Worm (Caenorhabditis elegans) whole organism, early embryonic: ENCODE measurements around the gene F55B11.3.

Experiments used
- B0310.2 ChIP-seq: sonication (generic microtip); optimal IDR thresholded peaks from 2 replicates; lab custom pipeline; 2016; ENCODE audit warnings: mild to moderate bottlenecking, missing genetic modification characterization, missing compliant biosample characterization
- F13C5.2 ChIP-seq: sonication (generic microtip); optimal IDR thresholded peaks from 2 replicates; lab custom pipeline; 2017; ENCODE audit warnings: mild to moderate bottlenecking, missing genetic modification characterization, inconsistent platforms, missing compliant biosample characterization
- aly-1 ChIP-seq: sonication (generic microtip); optimal IDR thresholded peaks from 2 replicates; lab custom pipeline; 2016; ENCODE audit warnings: missing genetic modification characterization, missing compliant biosample characterization
- ama-1 ChIP-seq: fragments of 150-350 bp; optimal IDR thresholded peaks from 2 replicates; lab custom pipeline; 2014
- ceh-13 ChIP-seq: fragments of 200-800 bp; sonication (Bioruptor generic); optimal IDR thresholded peaks from 2 replicates; lab custom pipeline; 2018; ENCODE audit warnings: mild to moderate bottlenecking, missing genetic modification characterization, missing compliant biosample characterization
- ceh-36 ChIP-seq: sonication (generic microtip); optimal IDR thresholded peaks from 2 replicates; lab custom pipeline; 2016; ENCODE audit warnings: missing genetic modification characterization, inconsistent platforms, missing compliant biosample characterization
- ets-7 ChIP-seq: sonication (generic microtip); optimal IDR thresholded peaks from 2 replicates; lab custom pipeline; 2016; ENCODE audit warnings: missing genotype, missing genetic modification characterization, missing compliant biosample characterization
- flt-1 ChIP-seq: fragments of 200-800 bp; sonication (Bioruptor generic); IDR thresholded peaks from 2 replicates; pipeline ENCODE4 v1.3.6; 2022; ENCODE audit warnings: missing genetic modification characterization, missing compliant biosample characterization
- hmbx-1 ChIP-seq: sonication (generic microtip); optimal IDR thresholded peaks from 2 replicates; lab custom pipeline; 2016; ENCODE audit warnings: mild to moderate bottlenecking, missing genetic modification characterization, missing compliant biosample characterization
- hmg-4 ChIP-seq: fragments of 200-800 bp; sonication (Bioruptor generic); optimal IDR thresholded peaks from 2 replicates; lab custom pipeline; 2018; ENCODE audit warnings: mild to moderate bottlenecking, missing genetic modification characterization, missing compliant biosample characterization
- hnd-1 ChIP-seq: sonication (generic microtip); optimal IDR thresholded peaks from 2 replicates; lab custom pipeline; 2016; ENCODE audit warnings: missing genetic modification characterization, missing compliant biosample characterization
- pes-1 ChIP-seq: fragments of 200-800 bp; sonication (Bioruptor generic); IDR thresholded peaks from 2 replicates; pipeline ENCODE4 v1.3.6; 2022; ENCODE audit warnings: missing genetic modification reagents, missing genetic modification characterization, missing compliant biosample characterization
- scrt-1 ChIP-seq: fragments of 200-800 bp; sonication (Bioruptor generic); IDR thresholded peaks from 2 replicates; pipeline ENCODE4 v1.3.6; 2022; ENCODE audit warnings: missing genetic modification characterization, missing compliant biosample characterization
- sea-1 ChIP-seq: fragments of 200-800 bp; sonication (Bioruptor generic); conservative IDR thresholded peaks from 2 replicates; pipeline ENCODE4 v1.3.6; 2022; ENCODE audit warnings: missing genetic modification characterization, missing compliant biosample characterization
- tbx-11 ChIP-seq: fragments of 200-800 bp; sonication (Bioruptor generic); IDR thresholded peaks from 2 replicates; pipeline ENCODE4 v1.3.6; 2022; ENCODE audit warnings: missing genetic modification characterization, missing compliant biosample characterization
- tbx-37 ChIP-seq: fragments of 200-800 bp; sonication (Bioruptor generic); conservative IDR thresholded peaks from 2 replicates; pipeline ENCODE4 v1.3.6; 2022; ENCODE audit warnings: missing genetic modification reagents, missing genetic modification characterization, missing compliant biosample characterization
- tra-4 ChIP-seq: sonication (generic microtip); optimal IDR thresholded peaks from 2 replicates; lab custom pipeline; 2017; ENCODE audit warnings: missing genetic modification characterization, missing compliant biosample characterization

The F55B11.3 gene

ce11 chrIV:14387766-14388553 lies 36.5 kb upstream of the F55B11.3 start:
- TF ChIP-seq hnd-1 (no peak), hmg-4 (GFP tag; lab: Kevin White, UChicago) (no peak), ama-1 (lab: Kevin White, UChicago) (no peak), B0310.2 (tag; lab: Kevin White, UChicago) (no peak), ets-7 (no peak), ceh-36 (tag; lab: Kevin White, UChicago) (no peak), hmbx-1 (tag; lab: Kevin White, UChicago) (no peak), tbx-11 (GFP tag; lab: Robert Waterston, UW) (no peak), flt-1 (GFP tag; lab: Robert Waterston, UW) (no peak), aly-1 (tag; lab: Kevin White, UChicago) (no peak), tbx-37 (GFP tag; lab: Robert Waterston, UW) (no peak), ceh-13 (no peak), tra-4 (no peak), sea-1 (GFP tag; lab: Robert Waterston, UW) (no peak), scrt-1 (GFP tag; lab: Robert Waterston, UW) (no peak), F13C5.2 (tag; lab: Kevin White, UChicago) (no peak), pes-1 (no peak)

ce11 chrIV:14389070-14389469 lies 35.4 kb upstream of the F55B11.3 start:
- TF ChIP-seq sea-1 (GFP tag; lab: Robert Waterston, UW) (no peak), hmbx-1 (tag; lab: Kevin White, UChicago) (no peak), aly-1 (tag; lab: Kevin White, UChicago) (no peak), ama-1 (lab: Kevin White, UChicago) (no peak), ceh-36 (tag; lab: Kevin White, UChicago) (no peak), tbx-11 (GFP tag; lab: Robert Waterston, UW) (no peak), tbx-37 (GFP tag; lab: Robert Waterston, UW) (no peak)

ce11 chrIV:14390023-14390614 lies 34.4 kb upstream of the F55B11.3 start:
- TF ChIP-seq ceh-13 (no peak), B0310.2 (tag; lab: Kevin White, UChicago) (no peak), hmbx-1 (tag; lab: Kevin White, UChicago) (no peak)

ce11 chrIV:14391268-14391667 lies 33.2 kb upstream of the F55B11.3 start:
- TF ChIP-seq sea-1 (GFP tag; lab: Robert Waterston, UW): no peak
- no peak for TF ChIP-seq ets-7

- no peak for TF ChIP-seq tra-4
- no peak for TF ChIP-seq hnd-1
- no peak for TF ChIP-seq ceh-36 (tag; lab: Kevin White, UChicago)
- no peak for TF ChIP-seq ceh-13
- TF ChIP-seq flt-1 (GFP tag; lab: Robert Waterston, UW): no peak
- no peak for TF ChIP-seq hmbx-1 (tag; lab: Kevin White, UChicago)
- no peak for TF ChIP-seq scrt-1 (GFP tag; lab: Robert Waterston, UW)
- TF ChIP-seq hmg-4 (GFP tag; lab: Kevin White, UChicago): no peak
- TF ChIP-seq tbx-11 (GFP tag; lab: Robert Waterston, UW): no peak
- no peak for TF ChIP-seq F13C5.2 (tag; lab: Kevin White, UChicago)
- TF ChIP-seq tbx-37 (GFP tag; lab: Robert Waterston, UW): no peak
- no peak for TF ChIP-seq B0310.2 (tag; lab: Kevin White, UChicago)
- no peak for TF ChIP-seq pes-1
- TF ChIP-seq sea-1 (GFP tag; lab: Robert Waterston, UW): no peak
Measured at ce11 chrIV:14391746-14392145, 32.8 kb upstream of the F55B11.3 start.

ce11 chrIV:14393838-14394237 lies 30.7 kb upstream of the F55B11.3 start, which contains the start of gene clc-8:
clc-8 (plus strand) TSS chrIV:14394138.
- TF ChIP-seq tbx-11 (GFP tag; lab: Robert Waterston, UW) (no peak), ceh-36 (tag; lab: Kevin White, UChicago) (no peak), scrt-1 (GFP tag; lab: Robert Waterston, UW) (no peak), tbx-37 (GFP tag; lab: Robert Waterston, UW) (no peak), sea-1 (GFP tag; lab: Robert Waterston, UW) (no peak), hmg-4 (GFP tag; lab: Kevin White, UChicago) (no peak), ceh-13 (no peak), ets-7 (no peak)

ce11 chrIV:14394812-14395211 lies 29.7 kb upstream of the F55B11.3 start:
- TF ChIP-seq sea-1 (GFP tag; lab: Robert Waterston, UW) (no peak), hnd-1 (no peak), ets-7 (no peak), ama-1 (lab: Kevin White, UChicago) (no peak), aly-1 (tag; lab: Kevin White, UChicago) (no peak), B0310.2 (tag; lab: Kevin White, UChicago) (no peak), hmbx-1 (tag; lab: Kevin White, UChicago) (no peak), pes-1 (no peak)

- TF ChIP-seq tbx-37 (GFP tag; lab: Robert Waterston, UW) (no peak), tbx-11 (GFP tag; lab: Robert Waterston, UW) (no peak), sea-1 (GFP tag; lab: Robert Waterston, UW) (no peak), flt-1 (GFP tag; lab: Robert Waterston, UW) (no peak), ceh-36 (tag; lab: Kevin White, UChicago) (no peak), ets-7 (no peak), aly-1 (tag; lab: Kevin White, UChicago) (no peak), hnd-1 (no peak), hmg-4 (GFP tag; lab: Kevin White, UChicago) (no peak), tra-4 (no peak), pes-1 (no peak), scrt-1 (GFP tag; lab: Robert Waterston, UW) (no peak), ceh-13 (no peak), B0310.2 (tag; lab: Kevin White, UChicago) (no peak), hmbx-1 (tag; lab: Kevin White, UChicago) (no peak), F13C5.2 (tag; lab: Kevin White, UChicago) (no peak), ama-1 (lab: Kevin White, UChicago) (no peak)
Measured at ce11 chrIV:14395531-14395930, 29.0 kb upstream of the F55B11.3 start.
